Fruit fly (Drosophila melanogaster): ENCODE results near the gene Axs.

The Axs gene

dm6 chrX:16643363-16643946 is 40.2 kb downstream of the Axs start (continued):
- TF ChIP-seq CG16779 (GFP tag; IDR thresholded peaks at IDR 0.05): no peak
- no peak for TF ChIP-seq CG12299 (tag; optimal IDR thresholded peaks at IDR 0.05)
- TF ChIP-seq sens (GFP tag): peak; percentile 78
- TF ChIP-seq CG11085 (GFP tag; IDR thresholded peaks at IDR 0.05): no peak
- no peak for TF ChIP-seq gsb (GFP tag; IDR thresholded peaks at IDR 0.05)
- TF ChIP-seq wor (GFP tag; IDR thresholded peaks at IDR 0.05): no peak
- TF ChIP-seq CG18011 (GFP tag; optimal IDR thresholded peaks at IDR 0.05): no peak
- no peak for TF ChIP-seq corto (GFP tag; optimal IDR thresholded peaks at IDR 0.05)
- TF ChIP-seq CG7357 (GFP tag; IDR thresholded peaks at IDR 0.05): no peak
- TF ChIP-seq HLH4C (GFP tag; IDR thresholded peaks at IDR 0.05; ENCODE audit: partially characterized antibody): no peak
- no peak for TF ChIP-seq CG10959 (GFP tag; IDR thresholded peaks at IDR 0.05)
- TF ChIP-seq CG18262 (tag; optimal IDR thresholded peaks at IDR 0.05): no peak
- TF ChIP-seq Hand (GFP tag; optimal IDR thresholded peaks at IDR 0.05): no peak
- no peak for TF ChIP-seq Vsx1 (GFP tag; optimal IDR thresholded peaks at IDR 0.05)
- no peak for TF ChIP-seq CG11247 (GFP tag; IDR thresholded peaks at IDR 0.05)
- no peak for TF ChIP-seq lab (GFP tag; optimal IDR thresholded peaks at IDR 0.05)
- TF ChIP-seq CG14050 (GFP tag; IDR thresholded peaks at IDR 0.05): no peak
- no peak for TF ChIP-seq chif (GFP tag; optimal IDR thresholded peaks at IDR 0.05)
- peak; percentile 39 for TF ChIP-seq ATbp (GFP tag; optimal IDR thresholded peaks at IDR 0.05)
- no peak for TF ChIP-seq Oaz (GFP tag; IDR thresholded peaks at IDR 0.05)
- TF ChIP-seq CG16813 (GFP tag; IDR thresholded peaks at IDR 0.05; ENCODE audit: partially characterized antibody): no peak
- no peak for TF ChIP-seq pb (GFP tag; optimal IDR thresholded peaks at IDR 0.05)
- no peak for TF ChIP-seq Fer2 (tag; optimal IDR thresholded peaks at IDR 0.05)
- TF ChIP-seq CG17361 (GFP tag; IDR thresholded peaks at IDR 0.05): no peak
- no peak for TF ChIP-seq CG11723 (GFP tag; optimal IDR thresholded peaks at IDR 0.05)
- TF ChIP-seq Mes4 (GFP tag; optimal IDR thresholded peaks at IDR 0.05): no peak
- TF ChIP-seq stc (GFP tag; IDR thresholded peaks at IDR 0.05): peak; percentile 26; the same call in 1 of the 2 replicates
- TF ChIP-seq cato (GFP tag; optimal IDR thresholded peaks at IDR 0.05; ENCODE audit: borderline replicate concordance): no peak
- TF ChIP-seq CG10462 (GFP tag; optimal IDR thresholded peaks at IDR 0.05): no peak
- no peak for TF ChIP-seq ase (GFP tag; IDR thresholded peaks at IDR 0.05)
- no peak for TF ChIP-seq CG31365 (tag; optimal IDR thresholded peaks at IDR 0.05)
- no peak for TF ChIP-seq grn (GFP tag; optimal IDR thresholded peaks at IDR 0.05)
- peak; percentile 70 for TF ChIP-seq oc (tag; optimal IDR thresholded peaks at IDR 0.05)
- TF ChIP-seq exex (tag; optimal IDR thresholded peaks at IDR 0.05): no peak
- no peak for TF ChIP-seq slou (GFP tag; optimal IDR thresholded peaks at IDR 0.05)
- no peak for TF ChIP-seq Asciz (GFP tag; optimal IDR thresholded peaks at IDR 0.05)
- TF ChIP-seq CG4404 (GFP tag; IDR thresholded peaks at IDR 0.05): no peak
- TF ChIP-seq wdn (GFP tag; IDR thresholded peaks at IDR 0.05): no peak
- TF ChIP-seq Fer3 (tag; optimal IDR thresholded peaks at IDR 0.05): no peak
- TF ChIP-seq Adf1 (GFP tag; IDR thresholded peaks at IDR 0.05): no peak
- no peak for TF ChIP-seq CG3726 (GFP tag; IDR thresholded peaks at IDR 0.05)
- no peak for TF ChIP-seq CG6765 (GFP tag; optimal IDR thresholded peaks at IDR 0.05)
- peak; percentile 16 for TF ChIP-seq CG10543 (GFP tag; optimal IDR thresholded peaks at IDR 0.05)
- TF ChIP-seq sug (tag; optimal IDR thresholded peaks at IDR 0.05): no peak
- no peak for TF ChIP-seq Doc3 (GFP tag; IDR thresholded peaks at IDR 0.05; ENCODE audit: partially characterized antibody)
- TF ChIP-seq sd (tag; optimal IDR thresholded peaks at IDR 0.05): peak; percentile 50
- peak in 1 of 2 experiments; percentile 70 for TF ChIP-seq Pdp1 (GFP tag; optimal IDR thresholded peaks at IDR 0.05)
- peak; percentile 7 for TF ChIP-seq CG12769 (tag; optimal IDR thresholded peaks at IDR 0.05)
- TF ChIP-seq dm (GFP tag; optimal IDR thresholded peaks at IDR 0.05): no peak
- TF ChIP-seq gfzf (GFP tag; optimal IDR thresholded peaks at IDR 0.05): no peak
- TF ChIP-seq fru (optimal IDR thresholded peaks at IDR 0.05): no peak

All from whole organism, embryonic.